Worm (Caenorhabditis elegans): ENCODE measurements around the gene nnt-1.

nnt-1 gene

ce11 chrX:6160427-6160826 is 38.3 kb downstream of the nnt-1 start, which contains the start of gene odd-2:
odd-2 (minus strand) TSS chrX:6160527.
- no peak for TF ChIP-seq unc-62 (GFP tag; optimal IDR thresholded peaks at IDR 0.05)

- TF ChIP-seq unc-62 (GFP tag; optimal IDR thresholded peaks at IDR 0.05) = no peak
Measured at ce11 chrX:6162037-6162436, 39.9 kb downstream of the nnt-1 start.

DNA sequence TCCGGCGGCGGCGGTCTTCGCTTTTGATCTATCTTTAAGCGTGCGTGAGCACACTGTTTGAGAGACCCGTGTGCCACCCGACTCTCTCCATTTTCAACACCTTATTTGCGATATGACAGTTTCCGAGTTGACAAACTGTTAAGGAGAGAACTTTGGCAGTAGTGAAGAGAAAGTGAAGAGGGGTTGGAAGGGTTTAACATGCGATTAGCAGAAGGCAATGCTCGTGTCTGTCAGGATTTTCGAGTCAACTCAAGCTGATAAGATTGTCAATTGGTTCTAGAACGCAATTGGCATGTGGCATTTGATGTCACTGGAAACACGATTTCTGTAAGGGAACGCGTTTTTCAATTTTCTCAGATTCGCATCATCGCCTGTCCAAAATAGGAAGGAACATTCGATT is 45.3 kb downstream of the nnt-1 start:
- TF ChIP-seq unc-62 (GFP tag; optimal IDR thresholded peaks at IDR 0.05) = no peak

DNA sequence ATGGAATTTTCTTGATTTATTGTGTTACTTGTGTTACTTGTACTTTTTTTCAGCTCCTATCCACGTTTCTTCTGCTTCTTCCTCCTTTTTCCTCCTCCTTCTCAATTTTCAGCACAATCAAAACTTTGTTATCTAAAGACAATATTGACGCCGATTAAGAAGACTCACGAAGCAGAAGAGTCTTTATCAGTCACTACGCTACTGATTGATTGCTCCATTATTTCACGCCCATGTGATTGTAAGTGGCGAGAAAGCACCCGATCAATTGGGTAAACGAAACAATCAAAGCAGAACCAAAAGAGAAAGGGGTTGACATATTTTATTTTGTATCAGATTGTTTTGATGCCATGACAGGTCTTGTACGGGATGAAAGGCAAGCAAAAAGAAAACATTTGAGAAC is 47.1 kb downstream of the nnt-1 start, which contains the start of gene T25B2.2:
T25B2.2 (plus strand) TSS at position 392 of the 400 bp plus-strand sequence.
- TF ChIP-seq unc-62 (GFP tag; optimal IDR thresholded peaks at IDR 0.05) = no peak

DNA sequence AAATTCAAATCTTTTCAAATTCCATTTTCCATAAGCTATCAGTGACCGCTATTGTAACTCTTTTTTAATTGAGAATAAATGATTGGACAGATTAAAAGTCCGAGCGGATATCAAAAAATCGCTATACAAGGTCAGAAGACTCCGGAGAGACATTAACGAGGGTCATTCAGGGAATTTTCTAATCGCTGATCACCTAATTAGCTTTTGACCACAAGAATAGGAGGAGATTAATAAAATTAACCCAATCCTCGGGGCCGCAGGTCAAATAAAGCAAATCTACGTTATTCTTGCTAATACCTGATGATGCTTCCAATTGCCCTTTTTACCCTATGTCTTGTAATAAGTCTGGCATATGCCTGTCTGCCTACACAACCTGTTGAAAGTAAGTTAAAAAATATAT is 51.5 kb downstream of the nnt-1 start, which contains the start of gene T25B2.1:
T25B2.1 (plus strand) TSS at position 301 of the 400 bp plus-strand sequence.
- TF ChIP-seq unc-62 (GFP tag; optimal IDR thresholded peaks at IDR 0.05) = no peak

ce11 chrX:6175829-6176228 is 53.7 kb downstream of the nnt-1 start, which contains the start of gene T25B2.3:
T25B2.3 (plus strand) TSS chrX:6176129.
- no peak for TF ChIP-seq unc-62 (GFP tag; optimal IDR thresholded peaks at IDR 0.05)

Data from whole organism, dauer.